ENCODE assay signal across 1 worm cellular context in genomic region chrX:13946693-13947583, ce11.
TF ChIP-seq lines count a peak whose summit lies in the region.

No protein-coding gene starts in this region.

TF ChIP-seq in whole organism, L4 larva, 104 proteins besides CTCF, POLR2A, EP300 and RAD21 (continued from another document):
- TF ChIP-seq attf-4 (tag; optimal IDR thresholded peaks at IDR 0.05; lab: Kevin White, UChicago) (no peak), spr-1 (tag; optimal IDR thresholded peaks at IDR 0.05; lab: Kevin White, UChicago) (no peak), egl-43 (GFP tag; IDR thresholded peaks at IDR 0.05; lab: Robert Waterston, UW) (0 out of 2 replicates have a peak, but pooled peaks have one; percentile 29), dpl-1 (GFP tag; optimal IDR thresholded peaks at IDR 0.05; lab: Kevin White, UChicago) (no peak), tag-97 (GFP tag; IDR thresholded peaks at IDR 0.05; lab: Robert Waterston, UW) (no peak), sdz-12 (GFP tag; optimal IDR thresholded peaks at IDR 0.05; lab: Kevin White, UChicago) (no peak), php-3 (GFP tag; IDR thresholded peaks at IDR 0.05; lab: Robert Waterston, UW) (peak; percentile 78; the same call in 1 of the 2 replicates), daf-16 (GFP tag; optimal IDR thresholded peaks at IDR 0.05; lab: Kevin White, UChicago) (peak in 1 of 2 experiments; percentile 9), daf-16 (tag; optimal IDR thresholded peaks at IDR 0.05; lab: Kevin White, UChicago) (peak; percentile 61), fos-1 (tag; optimal IDR thresholded peaks at IDR 0.05; lab: Kevin White, UChicago) (no peak), mxl-2 (GFP tag; conservative IDR thresholded peaks at IDR 0.05; lab: Robert Waterston, UW) (no peak), Y5F2A.4 (GFP tag; optimal IDR thresholded peaks at IDR 0.05; lab: Kevin White, UChicago) (no peak), vab-7 (GFP tag; IDR thresholded peaks at IDR 0.05; lab: Robert Waterston, UW) (no peak), nhr-48 (tag; optimal IDR thresholded peaks at IDR 0.05; lab: Kevin White, UChicago) (no peak), hmg-1.1 (GFP tag; IDR thresholded peaks at IDR 0.05; lab: Robert Waterston, UW) (no peak), ZK337.2 (GFP tag; IDR thresholded peaks at IDR 0.05; lab: Robert Waterston, UW) (no peak), zfp-3 (GFP tag; conservative IDR thresholded peaks at IDR 0.05; lab: Robert Waterston, UW) (no peak), tra-1 (GFP tag; IDR thresholded peaks at IDR 0.05; lab: Robert Waterston, UW) (0 out of 2 replicates have a peak, but pooled peaks have one; percentile 16), egl-27 (tag; optimal IDR thresholded peaks at IDR 0.05; lab: Kevin White, UChicago) (no peak), F10B5.3 (tag; optimal IDR thresholded peaks at IDR 0.05; lab: Kevin White, UChicago) (no peak), ama-1 (optimal IDR thresholded peaks at IDR 0.05; lab: Kevin White, UChicago) (no peak), ceh-62 (tag; optimal IDR thresholded peaks at IDR 0.05; lab: Kevin White, UChicago) (no peak), hlh-11 (tag; optimal IDR thresholded peaks at IDR 0.05; lab: Kevin White, UChicago) (peak; percentile 55), D1046.2 (GFP tag; IDR thresholded peaks at IDR 0.05; lab: Robert Waterston, UW) (no peak), nhr-102 (tag; optimal IDR thresholded peaks at IDR 0.05; lab: Kevin White, UChicago) (no peak), unc-39 (tag; optimal IDR thresholded peaks at IDR 0.05; lab: Kevin White, UChicago) (no peak), pqm-1 (tag; optimal IDR thresholded peaks at IDR 0.05; lab: Kevin White, UChicago) (peak; percentile 57), snpc-1.2 (GFP tag; IDR thresholded peaks at IDR 0.05; lab: Robert Waterston, UW) (peak; percentile 75), spr-3 (GFP tag; optimal IDR thresholded peaks at IDR 0.05; lab: Kevin White, UChicago) (no peak), zip-11 (GFP tag; IDR thresholded peaks at IDR 0.05; lab: Robert Waterston, UW) (no peak)
